Fruit fly (Drosophila melanogaster): Measurements from ENCODE around the gene tgo.

Gene tgo

dm6 chr3R:9006129-9006528, 13.7 kb downstream of the tgo start, which contains the start of the genes Prosbeta3 and Iru (continued):
- TF ChIP-seq Ets97D (GFP tag; optimal IDR thresholded peaks at IDR 0.05) (peak; percentile 45), Myb (GFP tag; optimal IDR thresholded peaks at IDR 0.05) (peak; percentile 51), CG2712 (tag; optimal IDR thresholded peaks at IDR 0.05) (peak; percentile 20), fd64A (GFP tag; optimal IDR thresholded peaks at IDR 0.05) (no peak), Dbx (GFP tag; IDR thresholded peaks at IDR 0.05) (no peak), lov (optimal IDR thresholded peaks at IDR 0.05) (no peak), lov (GFP tag; IDR thresholded peaks at IDR 0.05) (no peak), ems (GFP tag; optimal IDR thresholded peaks at IDR 0.05) (no peak), CG33213 (GFP tag; optimal IDR thresholded peaks at IDR 0.05) (peak; percentile 61), CG17829 (tag; optimal IDR thresholded peaks at IDR 0.05) (peak; percentile 42), Asciz (GFP tag; optimal IDR thresholded peaks at IDR 0.05) (no peak), CG42726 (GFP tag; IDR thresholded peaks at IDR 0.05; ENCODE audit: partially characterized antibody) (no peak), Dp (GFP tag; optimal IDR thresholded peaks at IDR 0.05) (peak; percentile 58), CG4328 (GFP tag; optimal IDR thresholded peaks at IDR 0.05) (no peak), CG8765 (GFP tag; IDR thresholded peaks at IDR 0.05) (no peak), Hey (tag; optimal IDR thresholded peaks at IDR 0.05) (no peak), h (optimal IDR thresholded peaks at IDR 0.05) (no peak), HmgD (GFP tag; optimal IDR thresholded peaks at IDR 0.05) (no peak), CG9797 (GFP tag; optimal IDR thresholded peaks at IDR 0.05) (peak; percentile 91), CG6854 (GFP tag; optimal IDR thresholded peaks at IDR 0.05) (no peak), maf-S (GFP tag; optimal IDR thresholded peaks at IDR 0.05) (no peak), bab2 (GFP tag; optimal IDR thresholded peaks at IDR 0.05) (peak; percentile 32), CG17361 (GFP tag; IDR thresholded peaks at IDR 0.05) (no peak), GATAe (GFP tag; conservative IDR thresholded peaks at IDR 0.05) (no peak), CG1603 (tag; optimal IDR thresholded peaks at IDR 0.05) (peak; percentile 12), CG3163 (GFP tag; optimal IDR thresholded peaks at IDR 0.05) (no peak)

dm6 chr3R:9003600-9004223, 16.1 kb downstream of the tgo start, which contains the start of the genes CG31100 and CG11980:
CG31100 (minus strand) TSS chr3R:9003650.
CG11980 (plus strand) TSS chr3R:9004017.
- no peak for TF ChIP-seq Nf-YB (GFP tag; optimal IDR thresholded peaks at IDR 0.05)
- TF ChIP-seq Lhr (GFP tag; optimal IDR thresholded peaks at IDR 0.05) = peak; percentile 70
- TF ChIP-seq repo (GFP tag; optimal IDR thresholded peaks at IDR 0.05) = no peak
- TF ChIP-seq HHEX (GFP tag; optimal IDR thresholded peaks at IDR 0.05) = no peak
- TF ChIP-seq bcd (GFP tag; optimal IDR thresholded peaks at IDR 0.05) = no peak
- TF ChIP-seq Dp (GFP tag; optimal IDR thresholded peaks at IDR 0.05) = peak; percentile 74
- TF ChIP-seq peb (GFP tag; IDR thresholded peaks at IDR 0.05) = no peak
- TF ChIP-seq CG7963 (GFP tag; IDR thresholded peaks at IDR 0.05; ENCODE audit: partially characterized antibody) = peak; percentile 57; the same call in 1 of the 3 replicates
- TF ChIP-seq CG10462 (GFP tag; optimal IDR thresholded peaks at IDR 0.05) = no peak
- no peak for TF ChIP-seq Adf1 (GFP tag; IDR thresholded peaks at IDR 0.05)
- TF ChIP-seq trem (tag; optimal IDR thresholded peaks at IDR 0.05) = peak; percentile 77
- TF ChIP-seq CG10267 (tag; optimal IDR thresholded peaks at IDR 0.05) = peak; percentile 55
- no peak for TF ChIP-seq Antp (GFP tag; optimal IDR thresholded peaks at IDR 0.05)
- TF ChIP-seq NFAT (GFP tag; IDR thresholded peaks at IDR 0.05) = no peak
- no peak for TF ChIP-seq Xrp1 (GFP tag; IDR thresholded peaks at IDR 0.05)
- no peak for TF ChIP-seq CG6854 (GFP tag; optimal IDR thresholded peaks at IDR 0.05)
- TF ChIP-seq CG15011 (GFP tag; optimal IDR thresholded peaks at IDR 0.05) = no peak
- peak; percentile 24 for TF ChIP-seq CG15601 (tag; optimal IDR thresholded peaks at IDR 0.05)
- 0 out of 2 replicates have a peak, but pooled peaks have one; percentile 39 for TF ChIP-seq ato (GFP tag; IDR thresholded peaks at IDR 0.05; ENCODE audit: partially characterized antibody)
- peak; percentile 80 for TF ChIP-seq Opbp (GFP tag; IDR thresholded peaks at IDR 0.05; ENCODE audit: partially characterized antibody)
- TF ChIP-seq CG2120 (GFP tag; optimal IDR thresholded peaks at IDR 0.05) = no peak
- no peak for TF ChIP-seq eyg (GFP tag; optimal IDR thresholded peaks at IDR 0.05)
- peak; percentile 13 for TF ChIP-seq Sin3A (optimal IDR thresholded peaks at IDR 0.05)
- no peak for TF ChIP-seq MTF-1 (GFP tag; optimal IDR thresholded peaks at IDR 0.05; ENCODE audit: borderline replicate concordance)
- peak; percentile 77 for TF ChIP-seq amos (GFP tag; IDR thresholded peaks at IDR 0.05; ENCODE audit: partially characterized antibody)
- peak; percentile 94 for TF ChIP-seq phol (tag; optimal IDR thresholded peaks at IDR 0.05)
- peak; percentile 60 for TF ChIP-seq Med (GFP tag)

Measured in whole organism, embryonic.